Fruit fly (Drosophila melanogaster) whole organism, embryonic: ENCODE results near the gene Bcs1.
A peak's percentile ranks its signal among the peaks of the same experiment; 100 is the strongest.

ENCODE experiments used
- ATbp ChIP-seq: fragments of 200-800 bp; sonication (Bioruptor generic); optimal IDR thresholded peaks from 2 replicates; lab custom pipeline; 2017; ENCODE audit warnings: missing biosample characterization, mild to moderate bottlenecking, missing genetic modification characterization, missing genetic modification reagents
- Abd-B ChIP-seq: fragments of 200-800 bp; sonication (Bioruptor generic); optimal IDR thresholded peaks from 2 replicates; lab custom pipeline; 2018; ENCODE audit warnings: missing biosample characterization, mild to moderate bottlenecking, missing genetic modification characterization, moderate library complexity
- B-H1 ChIP-seq: fragments of 200-800 bp; sonication (Bioruptor generic); IDR thresholded peaks from 3 replicates; pipeline ENCODE4 v1.3.6; 2022; ENCODE audit warnings: missing biosample characterization, missing genetic modification characterization
- CG11093 ChIP-seq: fragments of 200-800 bp; sonication (Bioruptor generic); IDR thresholded peaks from 3 replicates; pipeline ENCODE4 v1.3.6; 2022; ENCODE audit warnings: missing biosample characterization, missing genetic modification characterization
- CG1603 ChIP-seq: fragments of 200-800 bp; sonication (Bioruptor generic); optimal IDR thresholded peaks from 2 replicates; lab custom pipeline; 2019; ENCODE audit warnings: missing biosample characterization, mild to moderate bottlenecking, missing genetic modification characterization, moderate library complexity
- CG16813 ChIP-seq: fragments of 200-800 bp; sonication (Bioruptor generic); IDR thresholded peaks from 3 replicates; pipeline ENCODE4 v1.3.6; 2022; ENCODE audit warnings: missing biosample characterization, missing genetic modification characterization; ENCODE audit not compliant: partially characterized antibody
- CG17361 ChIP-seq: fragments of 200-800 bp; sonication (Bioruptor generic); IDR thresholded peaks from 3 replicates; pipeline ENCODE4 v1.3.6; 2022; ENCODE audit warnings: missing biosample characterization, missing genetic modification characterization
- CG17385 ChIP-seq: fragments of 200-800 bp; sonication (Bioruptor generic); optimal IDR thresholded peaks from 3 replicates; lab custom pipeline; 2018; ENCODE audit warnings: missing biosample characterization, mild to moderate bottlenecking, missing genetic modification characterization
- CG18011 ChIP-seq: fragments of 200-800 bp; sonication (Bioruptor generic); optimal IDR thresholded peaks from 2 replicates; lab custom pipeline; 2017; ENCODE audit warnings: missing biosample characterization, missing genetic modification characterization, mild to moderate bottlenecking, moderate library complexity, missing genotype
- CG18476 ChIP-seq: fragments of 200-800 bp; sonication (Bioruptor generic); optimal IDR thresholded peaks from 2 replicates; lab custom pipeline; 2016; ENCODE audit warnings: missing biosample characterization, mild to moderate bottlenecking, missing genetic modification characterization
- CG2120 ChIP-seq: fragments of 200-800 bp; sonication (Bioruptor generic); optimal IDR thresholded peaks from 3 replicates; lab custom pipeline; 2016; ENCODE audit warnings: missing biosample characterization, missing genetic modification characterization
- CG31224 ChIP-seq: fragments of 200-800 bp; sonication (Bioruptor generic); IDR thresholded peaks from 2 replicates; pipeline ENCODE4 v1.3.6; 2022; ENCODE audit warnings: missing biosample characterization, missing genetic modification characterization
- CG31365 ChIP-seq: fragments of 200-800 bp; sonication (Bioruptor generic); optimal IDR thresholded peaks from 2 replicates; lab custom pipeline; 2018; ENCODE audit warnings: missing biosample characterization, mild to moderate bottlenecking, missing genetic modification characterization
- CG7372 ChIP-seq: fragments of 200-800 bp; sonication (Bioruptor generic); IDR thresholded peaks from 2 replicates; pipeline ENCODE4 v1.3.6; 2022; ENCODE audit warnings: missing biosample characterization, missing genetic modification characterization
- CG7928 ChIP-seq: fragments of 200-800 bp; sonication (Bioruptor generic); optimal IDR thresholded peaks from 2 replicates; lab custom pipeline; 2017; ENCODE audit warnings: missing biosample characterization, mild to moderate bottlenecking, missing genetic modification characterization
- CG9609 ChIP-seq: fragments of 200-800 bp; sonication (Bioruptor generic); optimal IDR thresholded peaks from 3 replicates; lab custom pipeline; 2016; ENCODE audit warnings: missing biosample characterization, missing genetic modification characterization
- Dip3 ChIP-seq: fragments of 200-800 bp; sonication (Bioruptor generic); optimal IDR thresholded peaks from 3 replicates; lab custom pipeline; 2016; ENCODE audit warnings: missing biosample characterization, missing genetic modification characterization
- Doc2 ChIP-seq: fragments of 200-800 bp; sonication (Bioruptor generic); IDR thresholded peaks from 2 replicates; pipeline ENCODE4 v1.3.6; 2022; ENCODE audit warnings: missing biosample characterization, missing genetic modification characterization
- Eip74EF ChIP-seq, 2 experiments: fragments of 200-800 bp in 1 of 2; fragments of >200 bp in 1 of 2; sonication (Bioruptor generic) in 1 of 2; optimal IDR thresholded peaks; 2 replicates each; lab custom pipeline; 2017 to 2019; ENCODE audit warnings: missing biosample characterization in 2 of 2, missing genetic modification characterization in 2 of 2, mild to moderate bottlenecking in 1 of 2, moderate library complexity in 1 of 2
- HLH4C ChIP-seq: fragments of 200-800 bp; sonication (Bioruptor generic); IDR thresholded peaks from 3 replicates; pipeline ENCODE4 v1.3.6; 2022; ENCODE audit warnings: missing biosample characterization, missing genetic modification characterization; ENCODE audit not compliant: partially characterized antibody
- Hand ChIP-seq: fragments of 200-800 bp; sonication (Bioruptor generic); optimal IDR thresholded peaks from 2 replicates; lab custom pipeline; 2017; ENCODE audit warnings: mild to moderate bottlenecking, missing biosample characterization, missing genetic modification reagents, missing genetic modification characterization
- Hr78 ChIP-seq, 2 experiments: fragments of 200-800 bp in 1 of 2; fragments of >200 bp in 1 of 2; sonication (Bioruptor generic) in 1 of 2; optimal IDR thresholded peaks; 2 replicates each; lab custom pipeline; 2017 to 2019; ENCODE audit warnings: missing biosample characterization in 2 of 2, missing genetic modification characterization in 2 of 2, mild to moderate bottlenecking in 1 of 2, moderate library complexity in 1 of 2
- MTF-1 ChIP-seq: fragments of 200-800 bp; sonication (Bioruptor generic); optimal IDR thresholded peaks from 2 replicates; lab custom pipeline; 2018; ENCODE audit warnings: missing biosample characterization, mild to moderate bottlenecking, missing genetic modification characterization, borderline replicate concordance
- Nf-YB ChIP-seq: fragments of 200-800 bp; sonication (Bioruptor generic); optimal IDR thresholded peaks from 3 replicates; lab custom pipeline; 2019; ENCODE audit warnings: missing biosample characterization, mild to moderate bottlenecking, missing genetic modification characterization, moderate library complexity
- Sry-β ChIP-seq: fragments of 200-800 bp; sonication (Bioruptor generic); optimal IDR thresholded peaks from 2 replicates; lab custom pipeline; 2018; ENCODE audit warnings: missing biosample characterization, mild to moderate bottlenecking, missing genetic modification characterization, moderate library complexity
- bab2 ChIP-seq: fragments of 200-800 bp; sonication (Bioruptor generic); optimal IDR thresholded peaks from 2 replicates; lab custom pipeline; 2016; ENCODE audit warnings: missing biosample characterization, missing genetic modification characterization
- caup ChIP-seq: fragments of 200-800 bp; sonication (Bioruptor generic); optimal IDR thresholded peaks from 3 replicates; lab custom pipeline; 2017; ENCODE audit warnings: missing biosample characterization, mild to moderate bottlenecking, missing genetic modification characterization, moderate library complexity; ENCODE audit not compliant: severe bottlenecking
- cg ChIP-seq: fragments of 200-800 bp; sonication (Bioruptor generic); optimal IDR thresholded peaks from 3 replicates; lab custom pipeline; 2019; ENCODE audit warnings: missing biosample characterization, mild to moderate bottlenecking, missing genetic modification characterization, moderate library complexity
- croc ChIP-seq: fragments of 200-800 bp; sonication (Bioruptor generic); conservative IDR thresholded peaks from 3 replicates; pipeline ENCODE4 v1.3.6; 2022; ENCODE audit warnings: missing biosample characterization, missing genetic modification characterization
- en ChIP-seq: fragments of 200-800 bp; sonication (Bioruptor generic); optimal IDR thresholded peaks from 2 replicates; lab custom pipeline; 2016; ENCODE audit warnings: missing biosample characterization, missing genetic modification characterization
- gro ChIP-seq: fragments of 200-800 bp; sonication (Bioruptor generic); optimal IDR thresholded peaks from 2 replicates; lab custom pipeline; 2016; ENCODE audit warnings: missing biosample characterization, missing genetic modification characterization
- gsb-n ChIP-seq: fragments of 200-800 bp; sonication (Bioruptor generic); optimal IDR thresholded peaks from 3 replicates; lab custom pipeline; 2018; ENCODE audit warnings: missing biosample characterization, mild to moderate bottlenecking, missing genetic modification characterization
- hb ChIP-seq: fragments of 200-800 bp; sonication (Bioruptor generic); IDR thresholded peaks from 3 replicates; pipeline ENCODE4 v1.3.6; 2022; ENCODE audit warnings: missing biosample characterization, missing genetic modification characterization; ENCODE audit not compliant: partially characterized antibody
- hkb ChIP-seq, 2 experiments: fragments of 200-800 bp in 1 of 2; fragments of >200 bp in 1 of 2; sonication (Bioruptor generic) in 1 of 2; IDR thresholded peaks in 1 of 2; optimal IDR thresholded peaks in 1 of 2; 2 replicates each; pipeline versions ENCODE4 v1.3.6 to Lab custom; 2017 to 2022; ENCODE audit warnings: missing biosample characterization in 1 of 2, missing genetic modification characterization in 1 of 2
- jigr1 ChIP-seq: fragments of 200-800 bp; sonication (Bioruptor generic); IDR thresholded peaks from 3 replicates; pipeline ENCODE4 v1.3.6; 2022; ENCODE audit warnings: missing biosample characterization, missing genetic modification characterization
- kay ChIP-seq: fragments of 200-800 bp; sonication (Bioruptor generic); optimal IDR thresholded peaks from 2 replicates; lab custom pipeline; 2016; ENCODE audit warnings: missing biosample characterization, missing genetic modification characterization
- knrl ChIP-seq: fragments of 200-800 bp; sonication (Bioruptor generic); IDR thresholded peaks from 3 replicates; pipeline ENCODE4 v1.3.6; 2022; ENCODE audit warnings: missing biosample characterization, missing genetic modification characterization; ENCODE audit not compliant: partially characterized antibody
- mam ChIP-seq: fragments of 200-800 bp; sonication (Bioruptor generic); optimal IDR thresholded peaks from 3 replicates; lab custom pipeline; 2016; ENCODE audit warnings: missing biosample characterization, missing genetic modification characterization
- nmo ChIP-seq: fragments of 200-800 bp; sonication (Bioruptor generic); optimal IDR thresholded peaks from 2 replicates; lab custom pipeline; 2018; ENCODE audit warnings: missing biosample characterization, mild to moderate bottlenecking, missing genetic modification characterization, moderate library complexity
- pnt ChIP-seq: fragments of 200-800 bp; sonication (Bioruptor generic); optimal IDR thresholded peaks from 3 replicates; lab custom pipeline; 2016; ENCODE audit warnings: missing biosample characterization, missing genetic modification characterization
- pzg ChIP-seq: fragments of 200-800 bp; sonication (Bioruptor generic); optimal IDR thresholded peaks from 3 replicates; lab custom pipeline; 2018; ENCODE audit warnings: missing biosample characterization, mild to moderate bottlenecking, missing genetic modification characterization, moderate library complexity
- sima ChIP-seq: fragments of 200-800 bp; sonication (Bioruptor generic); optimal IDR thresholded peaks from 2 replicates; lab custom pipeline; 2016; ENCODE audit warnings: missing biosample characterization, missing genetic modification characterization
- sr ChIP-seq: fragments of 200-800 bp; sonication (Bioruptor generic); IDR thresholded peaks from 3 replicates; pipeline ENCODE4 v1.3.6; 2022; ENCODE audit warnings: missing biosample characterization, missing genetic modification characterization
- ttk ChIP-seq: fragments of 200-800 bp; sonication (Bioruptor generic); IDR thresholded peaks from 2 replicates; pipeline ENCODE4 v2.1.2; 2022; ENCODE audit warnings: missing biosample characterization, missing genetic modification characterization

The Bcs1 gene

DNA sequence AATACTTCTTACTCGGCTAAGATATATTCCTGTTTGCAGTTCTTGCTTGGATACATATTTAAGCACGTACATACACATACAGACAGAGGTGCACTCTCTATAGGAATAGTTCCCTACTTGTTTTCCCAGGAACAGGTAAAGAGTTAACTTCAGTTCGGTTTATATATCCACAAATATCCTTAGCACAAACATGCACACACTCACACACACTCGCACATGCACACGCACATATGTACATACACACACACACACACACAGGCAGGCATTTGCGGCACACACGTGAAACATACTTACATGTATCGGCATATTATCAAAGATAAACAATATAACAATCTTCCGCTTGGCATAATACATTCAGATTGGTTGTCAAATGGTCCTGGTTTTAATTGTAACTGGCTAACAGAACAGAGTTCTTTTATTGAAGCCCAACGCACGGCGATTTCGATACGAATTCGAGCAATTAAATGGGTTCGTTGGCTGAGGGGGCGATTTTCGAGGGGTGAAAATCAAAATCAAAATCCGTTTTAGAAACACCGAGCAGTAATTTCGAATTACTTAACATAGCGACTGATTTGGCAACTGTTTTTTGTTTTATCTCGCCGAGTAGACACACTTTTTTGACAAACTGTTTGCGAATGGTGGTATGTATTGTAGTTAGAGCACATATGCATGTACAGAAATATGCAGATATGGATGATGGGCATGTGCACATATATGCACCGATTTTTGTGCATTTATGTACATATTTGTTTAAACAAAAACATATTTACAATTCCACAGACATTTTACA lies 37.7 kb downstream of the Bcs1 start (continued):
- TF ChIP-seq CG18011 = no peak
- TF ChIP-seq pzg (GFP tag; lab: Kevin White, UChicago) = no peak
- no peak for TF ChIP-seq CG11093 (GFP tag; lab: Robert Waterston, UW)
- TF ChIP-seq pnt = no peak
- no peak for TF ChIP-seq Hand
- no peak for TF ChIP-seq MTF-1 (GFP tag; lab: Kevin White, UChicago)
- no peak for TF ChIP-seq ATbp (GFP tag; lab: Kevin White, UChicago)
- no peak for TF ChIP-seq mam
- no peak for TF ChIP-seq CG31365 (tag; lab: Kevin White, UChicago)

dm6 chr2L:10260750-10261493 lies 38.5 kb downstream of the Bcs1 start, which contains the start of gene Pten:
TSS of gene Pten (minus strand) at chr2L:10261049.
- TF ChIP-seq caup (no peak), Abd-B (GFP tag; lab: Kevin White, UChicago) (no peak), nmo (GFP tag; lab: Kevin White, UChicago) (peak; percentile 88), bab2 (peak; percentile 61), B-H1 (GFP tag; lab: Robert Waterston, UW) (peak; percentile 58; the same call in 2 of the 3 replicates), cg (peak; percentile 56), croc (peak; percentile 31; the same call in 2 of the 3 replicates), Dip3 (GFP tag; lab: Kevin White, UChicago) (peak; percentile 58), sima (GFP tag; lab: Kevin White, UChicago) (peak; percentile 28), CG16813 (GFP tag; lab: Robert Waterston, UW) (peak; percentile 92), en (GFP tag; lab: Kevin White, UChicago) (peak; percentile 51), CG1603 (tag; lab: Kevin White, UChicago) (peak; percentile 80), Hr78 (GFP tag; optimal IDR thresholded peaks at IDR 0.05; lab: Kevin White, UChicago) (no peak), kay (GFP tag; lab: Kevin White, UChicago) (peak; percentile 61), HLH4C (GFP tag; lab: Robert Waterston, UW) (peak; percentile 94), CG9609 (GFP tag; lab: Kevin White, UChicago) (peak; percentile 16), CG17361 (GFP tag; lab: Robert Waterston, UW) (peak; percentile 89; the same call in 2 of the 3 replicates), hkb (optimal IDR thresholded peaks at IDR 0.05; lab: Kevin White, UChicago) (no peak), hkb (GFP tag; IDR thresholded peaks at IDR 0.05; lab: Robert Waterston, UW) (peak; percentile 59; the same call in 1 of the 2 replicates), Sry-β (GFP tag; lab: Kevin White, UChicago) (peak; percentile 11), sr (GFP tag; lab: Robert Waterston, UW) (no peak), CG18476 (GFP tag; lab: Kevin White, UChicago) (peak; percentile 68), gsb-n (tag; lab: Kevin White, UChicago) (no peak), Doc2 (GFP tag; lab: Robert Waterston, UW) (no peak), CG17385 (peak; percentile 44), ttk (no peak), jigr1 (GFP tag; lab: Robert Waterston, UW) (peak; percentile 88; the same call in 1 of the 3 replicates), CG7928 (peak; percentile 4), hb (GFP tag; lab: Robert Waterston, UW) (peak; percentile 87; the same call in 2 of the 3 replicates), gro (GFP tag; lab: Kevin White, UChicago) (peak; percentile 59), knrl (GFP tag; lab: Robert Waterston, UW) (peak; percentile 87), ATbp (GFP tag; lab: Kevin White, UChicago) (no peak), CG7372 (GFP tag; lab: Robert Waterston, UW) (peak; percentile 47; the same call in 1 of the 2 replicates), Nf-YB (no peak), Eip74EF (GFP tag; optimal IDR thresholded peaks at IDR 0.05; lab: Kevin White, UChicago) (no peak), CG31224 (GFP tag; lab: Robert Waterston, UW) (no peak), CG2120 (peak; percentile 37)
